Worm (Caenorhabditis elegans) whole organism, L1 larva: ENCODE data around the gene elo-8.

Source experiments
- aha-1 ChIP-seq: fragments of 150-350 bp; optimal IDR thresholded peaks from 2 replicates; lab custom pipeline; 2014; ENCODE audit warnings: missing biosample characterization, missing genetic modification characterization
- alr-1 ChIP-seq: fragments of 200-800 bp; sonication (Bioruptor generic); optimal IDR thresholded peaks from 2 replicates; lab custom pipeline; 2018; ENCODE audit warnings: borderline replicate concordance, mild to moderate bottlenecking, missing genetic modification characterization, missing compliant biosample characterization
- blmp-1 ChIP-seq: fragments of 150-350 bp; optimal IDR thresholded peaks from 2 replicates; lab custom pipeline; 2014; ENCODE audit warnings: missing biosample characterization, missing genetic modification characterization
- ces-1 ChIP-seq: fragments of 150-350 bp; optimal IDR thresholded peaks from 2 replicates; lab custom pipeline; 2014; ENCODE audit warnings: missing biosample characterization, missing genetic modification reagents, missing genetic modification characterization
- dsc-1 ChIP-seq: sonication (generic microtip); optimal IDR thresholded peaks from 2 replicates; lab custom pipeline; 2016; ENCODE audit warnings: mild to moderate bottlenecking, missing genetic modification characterization, missing compliant biosample characterization
- fos-1 ChIP-seq: fragments of 150-350 bp; optimal IDR thresholded peaks from 2 replicates; lab custom pipeline; 2014; ENCODE audit warnings: missing biosample characterization, missing genetic modification characterization
- hlh-4 ChIP-seq: sonication (generic microtip); optimal IDR thresholded peaks from 2 replicates; lab custom pipeline; 2016; ENCODE audit warnings: mild to moderate bottlenecking, missing genetic modification characterization, missing compliant biosample characterization
- lsy-2 ChIP-seq, 2 experiments: fragments of 150-350 bp; optimal IDR thresholded peaks; 2 replicates each; lab custom pipeline; 2014; ENCODE audit warnings: missing biosample characterization in 2 of 2, missing genetic modification characterization in 2 of 2
- mep-1 ChIP-seq: fragments of 150-350 bp; optimal IDR thresholded peaks from 2 replicates; lab custom pipeline; 2014; ENCODE audit warnings: missing biosample characterization, missing genetic modification characterization
- nhr-12 ChIP-seq: sonication (generic microtip); optimal IDR thresholded peaks from 2 replicates; lab custom pipeline; 2017; ENCODE audit warnings: missing biosample characterization, missing genetic modification characterization
- nhr-237 ChIP-seq: fragments of 150-350 bp; optimal IDR thresholded peaks from 2 replicates; lab custom pipeline; 2014; ENCODE audit warnings: missing biosample characterization, missing genetic modification characterization
- nhr-28 ChIP-seq: fragments of 150-350 bp; optimal IDR thresholded peaks from 2 replicates; lab custom pipeline; 2014; ENCODE audit warnings: missing biosample characterization, missing genetic modification characterization
- tlp-1 ChIP-seq: fragments of 150-350 bp; optimal IDR thresholded peaks from 2 replicates; lab custom pipeline; 2014; ENCODE audit warnings: missing biosample characterization, missing genetic modification characterization
- ztf-11 ChIP-seq, 2 experiments: sonication (generic microtip); optimal IDR thresholded peaks; 2 replicates each; lab custom pipeline; 2016 to 2017; ENCODE audit warnings: missing genetic modification characterization in 2 of 2, missing biosample characterization in 1 of 2, missing compliant biosample characterization in 1 of 2

DNA sequence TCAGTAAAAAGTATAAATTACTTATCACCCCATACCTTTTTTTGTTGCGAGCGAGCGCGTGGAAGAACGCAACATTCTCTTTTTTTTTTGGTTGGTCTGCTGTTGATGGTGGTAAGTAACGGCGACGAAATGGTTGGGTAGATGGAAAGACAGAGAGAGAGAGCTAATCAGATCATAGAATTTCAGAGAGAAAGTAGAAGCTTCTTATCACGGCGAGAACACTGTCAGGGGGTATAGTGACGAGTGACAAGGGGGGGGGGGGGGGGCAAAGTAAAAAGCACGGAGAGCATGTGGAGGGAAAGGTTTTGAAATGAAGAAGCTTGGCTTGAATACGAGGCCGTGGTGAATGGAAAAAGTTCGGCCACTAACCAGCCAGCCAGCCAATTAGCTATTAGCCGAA, 34.5 kb downstream of the elo-8 start:
- TF ChIP-seq nhr-12 (tag; lab: Kevin White, UChicago): no peak
- no peak for TF ChIP-seq alr-1 (tag; lab: Kevin White, UChicago)
- TF ChIP-seq hlh-4: no peak
- TF ChIP-seq nhr-237 (tag; lab: Kevin White, UChicago): no peak
- no peak for TF ChIP-seq aha-1 (tag; lab: Kevin White, UChicago)
- no peak for TF ChIP-seq mep-1 (tag; lab: Kevin White, UChicago)
- TF ChIP-seq ces-1: no peak
- no peak for TF ChIP-seq blmp-1 (tag; lab: Kevin White, UChicago)
- TF ChIP-seq fos-1 (tag; lab: Kevin White, UChicago): no peak
- no peak for TF ChIP-seq tlp-1 (tag; lab: Kevin White, UChicago)
- TF ChIP-seq lsy-2 (tag; optimal IDR thresholded peaks at IDR 0.05; lab: Kevin White, UChicago): no peak
- no peak for TF ChIP-seq nhr-28 (tag; lab: Kevin White, UChicago)
- no peak for TF ChIP-seq ztf-11 (tag; optimal IDR thresholded peaks at IDR 0.05; lab: Kevin White, UChicago)
- TF ChIP-seq dsc-1: no peak
